Worm (Caenorhabditis elegans) whole organism, L4 larva: Measurements from ENCODE around the gene alh-3.

Experiments
- F10B5.3 ChIP-seq: sonication (generic microtip); optimal IDR thresholded peaks from 2 replicates; lab custom pipeline; 2016; ENCODE audit warnings: mild to moderate bottlenecking, missing genetic modification characterization, missing compliant biosample characterization
- Y105C5A.15 ChIP-seq: fragments of 200-800 bp; sonication (Bioruptor generic); IDR thresholded peaks from 2 replicates; pipeline ENCODE4 v1.3.6; 2022; ENCODE audit warnings: missing genetic modification characterization, missing compliant biosample characterization
- Y48G9A.11 ChIP-seq: fragments of 200-800 bp; sonication (Bioruptor generic); IDR thresholded peaks from 2 replicates; pipeline ENCODE4 v1.3.6; 2022; ENCODE audit warnings: missing genetic modification reagents, missing genetic modification characterization, missing compliant biosample characterization
- ZK337.2 ChIP-seq: fragments of 200-800 bp; sonication (Bioruptor generic); IDR thresholded peaks from 2 replicates; pipeline ENCODE4 v1.3.6; 2022; ENCODE audit warnings: missing genetic modification reagents, missing genetic modification characterization, missing compliant biosample characterization
- aha-1 ChIP-seq: fragments of 150-350 bp; peaks from one replicate; lab custom pipeline; 2014; ENCODE audit warnings: missing biosample characterization, missing genetic modification characterization
- aly-2 ChIP-seq: sonication (generic microtip); optimal IDR thresholded peaks from 2 replicates; lab custom pipeline; 2018; ENCODE audit warnings: missing biosample characterization, missing genetic modification characterization
- arid-1 ChIP-seq: fragments of 200-800 bp; sonication (Bioruptor generic); conservative IDR thresholded peaks from 2 replicates; pipeline ENCODE4 v1.3.6; 2022; ENCODE audit warnings: missing genetic modification reagents, missing genetic modification characterization, missing compliant biosample characterization
- attf-4 ChIP-seq: sonication (generic microtip); optimal IDR thresholded peaks from 3 replicates; lab custom pipeline; 2017; ENCODE audit warnings: missing biosample characterization, missing genetic modification characterization
- ceh-20 ChIP-seq: fragments of 200-800 bp; sonication (Bioruptor generic); IDR thresholded peaks from 2 replicates; pipeline ENCODE4 v1.3.6; 2022; ENCODE audit warnings: missing genetic modification reagents, missing genetic modification characterization, missing compliant biosample characterization
- ceh-44 ChIP-seq: fragments of 200-800 bp; sonication (Bioruptor generic); IDR thresholded peaks from 2 replicates; pipeline ENCODE4 v1.3.6; 2022; ENCODE audit warnings: missing genetic modification reagents, missing genetic modification characterization, missing compliant biosample characterization
- ceh-82 ChIP-seq: sonication (generic microtip); optimal IDR thresholded peaks from 2 replicates; lab custom pipeline; 2017; ENCODE audit warnings: missing biosample characterization, missing genetic modification characterization
- daf-12 ChIP-seq: fragments of 150-350 bp; optimal IDR thresholded peaks from 2 replicates; lab custom pipeline; 2014; ENCODE audit warnings: missing biosample characterization, missing genetic modification reagents, missing genetic modification characterization
- daf-16 ChIP-seq, 3 experiments: sonication (generic microtip); optimal IDR thresholded peaks; 2 replicates each; lab custom pipeline; 2016 to 2017; ENCODE audit warnings: missing genetic modification characterization in 3 of 3, missing genetic modification reagents in 3 of 3, mild to moderate bottlenecking in 2 of 3, missing compliant biosample characterization in 2 of 3, missing biosample characterization in 1 of 3, moderate library complexity in 1 of 3
- dmd-6 ChIP-seq: fragments of 200-800 bp; sonication (Bioruptor generic); IDR thresholded peaks from 2 replicates; pipeline ENCODE4 v1.3.6; 2022; ENCODE audit warnings: missing genetic modification reagents, missing genetic modification characterization, missing compliant biosample characterization
- dve-1 ChIP-seq: sonication (generic microtip); optimal IDR thresholded peaks from 2 replicates; lab custom pipeline; 2017; ENCODE audit warnings: antibody characterized with exemption, mild to moderate bottlenecking, missing genetic modification characterization, missing compliant biosample characterization; ENCODE audit not compliant: insufficient read depth
- fos-1 ChIP-seq: fragments of 150-350 bp; optimal IDR thresholded peaks from 2 replicates; lab custom pipeline; 2014; ENCODE audit warnings: missing biosample characterization, missing genetic modification characterization
- hif-1 ChIP-seq, 2 experiments: sonication (generic microtip); optimal IDR thresholded peaks; 2 replicates each; lab custom pipeline; 2016 to 2017; ENCODE audit warnings: missing compliant biosample characterization in 2 of 2, missing genetic modification characterization in 2 of 2, missing genetic modification reagents in 2 of 2, missing genotype in 2 of 2, mild to moderate bottlenecking in 1 of 2
- hlh-11 ChIP-seq: fragments of 200-800 bp; sonication (Bioruptor generic); optimal IDR thresholded peaks from 2 replicates; lab custom pipeline; 2018; ENCODE audit warnings: mild to moderate bottlenecking, missing genetic modification characterization, missing compliant biosample characterization
- hlh-30 ChIP-seq: sonication (generic microtip); optimal IDR thresholded peaks from 2 replicates; lab custom pipeline; 2017; ENCODE audit warnings: antibody characterized with exemption, mild to moderate bottlenecking, missing genetic modification characterization, missing compliant biosample characterization; ENCODE audit not compliant: insufficient read depth
- lin-13 ChIP-seq: fragments of 150-350 bp; optimal IDR thresholded peaks from 2 replicates; lab custom pipeline; 2014; ENCODE audit warnings: missing biosample characterization, missing genetic modification reagents, missing genetic modification characterization
- lin-15B ChIP-seq: fragments of 150-350 bp; sonication (generic microtip); optimal IDR thresholded peaks from 3 replicates; lab custom pipeline; 2014; ENCODE audit warnings: missing biosample characterization, missing genetic modification characterization
- lin-29 ChIP-seq: fragments of 200-800 bp; sonication (Bioruptor generic); IDR thresholded peaks from 2 replicates; pipeline ENCODE4 v1.3.6; 2022; ENCODE audit warnings: missing genetic modification reagents, missing genetic modification characterization, missing compliant biosample characterization
- madf-5 ChIP-seq, 2 experiments: fragments of 200-800 bp; sonication (Bioruptor generic); IDR thresholded peaks; 2 replicates each; pipeline ENCODE4 v1.3.6; 2022; ENCODE audit warnings: missing compliant biosample characterization in 2 of 2, missing genetic modification characterization in 2 of 2
- mep-1 ChIP-seq: fragments of 150-350 bp; sonication (generic microtip); optimal IDR thresholded peaks from 3 replicates; lab custom pipeline; 2014; ENCODE audit warnings: missing biosample characterization, missing genetic modification characterization
- mxl-2 ChIP-seq: fragments of 200-800 bp; sonication (Bioruptor generic); conservative IDR thresholded peaks from 2 replicates; pipeline ENCODE4 v1.3.6; 2022; ENCODE audit warnings: missing genetic modification reagents, missing genetic modification characterization, missing compliant biosample characterization
- nhr-28 ChIP-seq: fragments of 150-350 bp; optimal IDR thresholded peaks from 2 replicates; lab custom pipeline; 2014; ENCODE audit warnings: missing biosample characterization, missing genetic modification characterization
- nhr-48 ChIP-seq: sonication (generic microtip); optimal IDR thresholded peaks from 2 replicates; lab custom pipeline; 2016; ENCODE audit warnings: mild to moderate bottlenecking, missing genetic modification characterization, missing compliant biosample characterization
- nhr-77 ChIP-seq: fragments of 150-350 bp; optimal IDR thresholded peaks from 2 replicates; lab custom pipeline; 2014; ENCODE audit warnings: missing biosample characterization, missing genetic modification characterization
- php-3 ChIP-seq: fragments of 200-800 bp; sonication (Bioruptor generic); IDR thresholded peaks from 2 replicates; pipeline ENCODE4 v1.3.6; 2022; ENCODE audit warnings: missing genetic modification reagents, missing genetic modification characterization, missing compliant biosample characterization
- pqm-1 ChIP-seq: sonication (generic microtip); optimal IDR thresholded peaks from 2 replicates; lab custom pipeline; 2017; ENCODE audit warnings: missing biosample characterization, missing genetic modification characterization
- sdz-12 ChIP-seq: fragments of 200-800 bp; sonication (Bioruptor generic); optimal IDR thresholded peaks from 2 replicates; lab custom pipeline; 2018; ENCODE audit warnings: mild to moderate bottlenecking, missing genetic modification characterization, missing compliant biosample characterization
- set-16 ChIP-seq: fragments of 200-800 bp; sonication (Bioruptor generic); IDR thresholded peaks from 2 replicates; pipeline ENCODE4 v1.3.6; 2022; ENCODE audit warnings: missing genetic modification reagents, missing genetic modification characterization, missing compliant biosample characterization
- skn-1 ChIP-seq: fragments of 150-350 bp; optimal IDR thresholded peaks from 2 replicates; lab custom pipeline; 2014; ENCODE audit warnings: missing biosample characterization, missing genetic modification characterization
- snpc-1.2 ChIP-seq: fragments of 200-800 bp; sonication (Bioruptor generic); IDR thresholded peaks from 2 replicates; pipeline ENCODE4 v1.3.6; 2022; ENCODE audit warnings: missing genetic modification reagents, missing genetic modification characterization, missing compliant biosample characterization
- snpc-4 ChIP-seq: fragments of 150-350 bp; optimal IDR thresholded peaks from 2 replicates; lab custom pipeline; 2014; ENCODE audit warnings: missing biosample characterization, missing genetic modification characterization
- tag-97 ChIP-seq: fragments of 200-800 bp; sonication (Bioruptor generic); IDR thresholded peaks from 2 replicates; pipeline ENCODE4 v1.3.6; 2022; ENCODE audit warnings: missing genetic modification characterization, missing compliant biosample characterization
- tra-1 ChIP-seq: fragments of 200-800 bp; sonication (Bioruptor generic); IDR thresholded peaks from 2 replicates; pipeline ENCODE4 v1.3.6; 2022; ENCODE audit warnings: missing genetic modification reagents, missing genetic modification characterization, missing compliant biosample characterization
- unc-62 ChIP-seq, 3 experiments: fragments of 150-350 bp in 1 of 3; sonication (generic microtip); optimal IDR thresholded peaks in 2 of 3; peaks in 1 of 3; 1 replicate in 1 of 3; 2 replicates in 2 of 3; lab custom pipeline; 2014 to 2017; ENCODE audit warnings: missing biosample characterization in 3 of 3, missing genetic modification characterization in 3 of 3, missing genetic modification reagents in 3 of 3, missing genotype in 1 of 3
- zfp-2 ChIP-seq: sonication (generic microtip); optimal IDR thresholded peaks from 2 replicates; lab custom pipeline; 2016; ENCODE audit warnings: mild to moderate bottlenecking, missing genetic modification characterization, missing compliant biosample characterization
- ztf-11 ChIP-seq: fragments of 150-350 bp; optimal IDR thresholded peaks from 2 replicates; lab custom pipeline; 2014; ENCODE audit warnings: missing biosample characterization, missing genetic modification characterization
- ztf-7 ChIP-seq: fragments of 150-350 bp; optimal IDR thresholded peaks from 2 replicates; lab custom pipeline; 2014; ENCODE audit warnings: missing biosample characterization, missing genetic modification characterization

The alh-3 gene

DNA sequence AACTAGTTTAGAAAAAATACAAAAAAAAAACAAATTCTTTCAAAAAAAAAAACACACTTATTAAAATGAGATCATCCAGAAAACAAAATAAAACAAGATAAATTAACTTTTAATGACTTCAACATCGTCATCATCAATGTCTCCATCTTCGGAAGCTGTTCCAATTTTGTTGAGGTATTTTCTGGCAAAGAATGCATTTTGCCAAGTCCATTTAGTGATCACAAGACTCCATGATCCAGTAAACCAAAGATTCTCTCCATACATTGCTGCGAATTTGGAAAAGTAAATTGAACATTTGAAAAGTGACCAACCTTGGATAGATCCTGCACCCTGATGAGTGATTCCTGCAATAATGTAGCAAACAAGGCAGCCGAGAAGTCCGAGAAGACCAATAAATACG, 7.7 kb downstream of the alh-3 start:
- TF ChIP-seq ZK337.2 (GFP tag; lab: Robert Waterston, UW) (no peak), hif-1 (tag; optimal IDR thresholded peaks at IDR 0.05; lab: Kevin White, UChicago) (no peak), arid-1 (GFP tag; lab: Robert Waterston, UW) (no peak), ztf-11 (no peak), aly-2 (tag; lab: Kevin White, UChicago) (no peak), fos-1 (no peak), ceh-44 (GFP tag; lab: Robert Waterston, UW) (no peak), skn-1 (tag; lab: Kevin White, UChicago) (no peak), unc-62 (GFP tag; optimal IDR thresholded peaks at IDR 0.05 in 1 of 2; lab: Kevin White, UChicago) (peak in 1 of 2 experiments; percentile 52), unc-62 (tag; optimal IDR thresholded peaks at IDR 0.05; lab: Kevin White, UChicago) (no peak), F10B5.3 (no peak), lin-13 (GFP tag; lab: Kevin White, UChicago) (no peak), aha-1 (peak; percentile 61)

DNA sequence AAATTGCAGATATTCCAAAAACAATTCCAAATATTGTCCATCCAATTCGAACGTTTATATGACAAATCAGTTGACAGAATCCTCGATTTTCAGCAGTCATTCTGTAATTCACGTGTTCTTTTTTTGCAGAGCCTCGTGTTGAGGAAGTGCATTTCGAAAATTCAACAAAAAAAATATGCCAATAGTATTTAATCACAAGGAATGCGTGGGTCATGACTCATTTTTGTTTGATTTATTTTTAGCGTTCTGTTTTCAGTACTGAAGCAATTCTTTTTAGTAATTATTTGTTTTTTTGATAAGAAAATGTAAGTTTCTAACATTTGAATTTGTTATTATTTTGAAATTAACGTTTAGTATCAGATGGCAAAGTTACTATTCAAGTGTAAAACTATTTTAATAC, 8.5 kb downstream of the alh-3 start, which contains the start of gene hrg-4:
hrg-4 (minus strand) TSS at position 101 of the 400 bp plus-strand sequence.
- TF ChIP-seq tra-1 (GFP tag; lab: Robert Waterston, UW) (no peak), hlh-11 (tag; lab: Kevin White, UChicago) (no peak), nhr-48 (tag; lab: Kevin White, UChicago) (no peak), madf-5 (GFP tag; IDR thresholded peaks at IDR 0.05; lab: Robert Waterston, UW) (no peak), unc-62 (GFP tag; optimal IDR thresholded peaks at IDR 0.05 in 1 of 2; lab: Kevin White, UChicago) (peak in 1 of 2 experiments; percentile 75), unc-62 (tag; optimal IDR thresholded peaks at IDR 0.05; lab: Kevin White, UChicago) (no peak), hlh-30 (tag; lab: Kevin White, UChicago) (peak; percentile 26), lin-29 (GFP tag; lab: Robert Waterston, UW) (no peak)
- TF ChIP-seq, all 104 proteins: peak for 2

DNA sequence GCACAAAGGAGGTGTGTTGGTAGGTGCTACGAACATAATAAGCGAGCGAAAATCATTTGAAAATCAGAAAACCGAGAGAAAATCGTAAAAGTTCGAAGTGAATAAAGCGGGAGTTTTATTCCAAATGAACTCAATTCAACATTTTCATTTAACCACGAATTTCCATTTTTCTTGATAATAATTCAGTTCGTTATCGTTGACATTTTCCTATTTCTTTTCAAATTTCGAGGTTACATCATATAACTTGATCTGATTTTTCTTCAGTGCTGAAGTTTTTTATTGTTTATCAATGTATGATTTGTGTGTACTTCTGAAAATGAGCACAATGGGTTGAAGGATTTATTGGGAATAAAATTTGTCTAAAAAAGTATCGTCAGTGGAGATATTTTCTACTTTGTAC, 9.2 kb downstream of the alh-3 start:
- TF ChIP-seq aha-1 (peak; percentile 66), madf-5 (GFP tag; IDR thresholded peaks at IDR 0.05; lab: Robert Waterston, UW) (no peak), arid-1 (GFP tag; lab: Robert Waterston, UW) (no peak), ceh-82 (no peak), sdz-12 (GFP tag; lab: Kevin White, UChicago) (no peak), snpc-4 (tag; lab: Kevin White, UChicago) (no peak), ceh-20 (no peak), dmd-6 (GFP tag; lab: Robert Waterston, UW) (peak; percentile 68), daf-12 (no peak), tag-97 (GFP tag; lab: Robert Waterston, UW) (no peak), mxl-2 (GFP tag; lab: Robert Waterston, UW) (no peak), nhr-48 (tag; lab: Kevin White, UChicago) (peak; percentile 3), hlh-11 (tag; lab: Kevin White, UChicago) (peak; percentile 24), php-3 (no peak), Y48G9A.11 (GFP tag; lab: Robert Waterston, UW) (no peak), lin-15B (tag; lab: Kevin White, UChicago) (no peak), mep-1 (tag; lab: Kevin White, UChicago) (peak; percentile 50), skn-1 (tag; lab: Kevin White, UChicago) (no peak), set-16 (GFP tag; lab: Robert Waterston, UW) (no peak), Y105C5A.15 (GFP tag; lab: Robert Waterston, UW) (no peak), snpc-1.2 (no peak), daf-16 (GFP tag; optimal IDR thresholded peaks at IDR 0.05; lab: Kevin White, UChicago) (no peak), daf-16 (tag; optimal IDR thresholded peaks at IDR 0.05; lab: Kevin White, UChicago) (peak; percentile 71), hif-1 (tag; optimal IDR thresholded peaks at IDR 0.05; lab: Kevin White, UChicago) (no peak), ztf-7 (tag; lab: Kevin White, UChicago) (peak; percentile 94), dve-1 (tag; lab: Kevin White, UChicago) (peak; percentile 42), nhr-77 (no peak), nhr-28 (tag; lab: Kevin White, UChicago) (peak; percentile 46), attf-4 (tag; lab: Kevin White, UChicago) (no peak), pqm-1 (tag; lab: Kevin White, UChicago) (peak; percentile 57), zfp-2 (tag; lab: Kevin White, UChicago) (no peak), ztf-11 (no peak)
